Worm (Caenorhabditis elegans) whole organism, L1 larva: ENCODE measurements around the gene ceh-23.

ENCODE experiments used
- C04F5.9 ChIP-seq: sonication (generic microtip); optimal IDR thresholded peaks from 2 replicates; lab custom pipeline; 2016; ENCODE audit warnings: missing genetic modification characterization, missing compliant biosample characterization
- aha-1 ChIP-seq: fragments of 150-350 bp; optimal IDR thresholded peaks from 2 replicates; lab custom pipeline; 2014; ENCODE audit warnings: missing biosample characterization, missing genetic modification characterization
- alr-1 ChIP-seq: fragments of 200-800 bp; sonication (Bioruptor generic); optimal IDR thresholded peaks from 2 replicates; lab custom pipeline; 2018; ENCODE audit warnings: borderline replicate concordance, mild to moderate bottlenecking, missing genetic modification characterization, missing compliant biosample characterization
- ama-1 ChIP-seq: fragments of 150-350 bp; optimal IDR thresholded peaks from 2 replicates; lab custom pipeline; 2014
- ceh-8 ChIP-seq: fragments of 200-800 bp; sonication (Bioruptor generic); optimal IDR thresholded peaks from 2 replicates; lab custom pipeline; 2018; ENCODE audit warnings: mild to moderate bottlenecking, missing genetic modification characterization, moderate library complexity, missing compliant biosample characterization
- ceh-88 ChIP-seq: fragments of 200-800 bp; sonication (Bioruptor generic); IDR thresholded peaks from 2 replicates; pipeline ENCODE4 v1.3.6; 2022; ENCODE audit warnings: missing genetic modification characterization, missing compliant biosample characterization
- ceh-90 ChIP-seq: sonication (generic microtip); optimal IDR thresholded peaks from 2 replicates; lab custom pipeline; 2016; ENCODE audit warnings: missing genetic modification characterization, missing compliant biosample characterization
- ces-1 ChIP-seq: fragments of 150-350 bp; optimal IDR thresholded peaks from 2 replicates; lab custom pipeline; 2014; ENCODE audit warnings: missing biosample characterization, missing genetic modification reagents, missing genetic modification characterization
- dpl-1 ChIP-seq, 3 experiments: fragments of 150-350 bp in 2 of 3; sonication (generic microtip) in 1 of 3; optimal IDR thresholded peaks; 2 replicates each; lab custom pipeline; 2014 to 2017; ENCODE audit warnings: missing biosample characterization in 3 of 3, missing genetic modification characterization in 3 of 3, missing genetic modification reagents in 3 of 3
- dsc-1 ChIP-seq: sonication (generic microtip); optimal IDR thresholded peaks from 2 replicates; lab custom pipeline; 2016; ENCODE audit warnings: mild to moderate bottlenecking, missing genetic modification characterization, missing compliant biosample characterization
- efl-1 ChIP-seq, 4 experiments: fragments of 150-350 bp; optimal IDR thresholded peaks in 3 of 4; peaks in 1 of 4; 1 replicate in 1 of 4; 2 replicates in 3 of 4; lab custom pipeline; 2014; ENCODE audit warnings: missing biosample characterization in 2 of 4, missing genetic modification characterization in 2 of 4, missing genetic modification reagents in 2 of 4
- efl-3 ChIP-seq: fragments of 200-800 bp; sonication (Bioruptor generic); optimal IDR thresholded peaks from 2 replicates; lab custom pipeline; 2018; ENCODE audit warnings: mild to moderate bottlenecking, missing genetic modification characterization, missing compliant biosample characterization
- egl-13 ChIP-seq: sonication (generic microtip); optimal IDR thresholded peaks from 2 replicates; lab custom pipeline; 2016; ENCODE audit warnings: missing genotype, missing genetic modification reagents, missing genetic modification characterization, missing compliant biosample characterization
- egl-27 ChIP-seq, 2 experiments: fragments of 150-350 bp in 1 of 2; sonication (generic microtip); optimal IDR thresholded peaks; 3 replicates each; lab custom pipeline; 2017 to 2018; ENCODE audit warnings: missing biosample characterization in 2 of 2, missing genetic modification characterization in 2 of 2, missing genetic modification reagents in 2 of 2
- elt-3 ChIP-seq, 6 experiments: fragments of 150-350 bp in 1 of 6; sonication (generic microtip); optimal IDR thresholded peaks; 2 replicates each; lab custom pipeline; 2017 to 2018; ENCODE audit warnings: missing biosample characterization in 6 of 6, missing genetic modification characterization in 6 of 6, inconsistent platforms in 1 of 6
- ets-5 ChIP-seq: fragments of 200-800 bp; sonication (Bioruptor generic); IDR thresholded peaks from 2 replicates; pipeline ENCODE4 v1.3.6; 2022; ENCODE audit warnings: missing genetic modification characterization, missing compliant biosample characterization
- fkh-10 ChIP-seq: sonication (generic microtip); optimal IDR thresholded peaks from 2 replicates; lab custom pipeline; 2017; ENCODE audit warnings: missing biosample characterization, missing genetic modification reagents, missing genetic modification characterization
- fkh-4 ChIP-seq: sonication (generic microtip); optimal IDR thresholded peaks from 2 replicates; lab custom pipeline; 2016; ENCODE audit warnings: missing compliant biosample characterization, missing genetic modification characterization, borderline replicate concordance
- fkh-8 ChIP-seq: sonication (generic microtip); optimal IDR thresholded peaks from 2 replicates; lab custom pipeline; 2016; ENCODE audit warnings: mild to moderate bottlenecking, missing genetic modification characterization, missing compliant biosample characterization
- fos-1 ChIP-seq: fragments of 150-350 bp; optimal IDR thresholded peaks from 2 replicates; lab custom pipeline; 2014; ENCODE audit warnings: missing biosample characterization, missing genetic modification characterization
- grh-1 ChIP-seq: fragments of 200-800 bp; sonication (Bioruptor generic); IDR thresholded peaks from 2 replicates; pipeline ENCODE4 v1.3.6; 2022; ENCODE audit warnings: missing genetic modification reagents, missing genetic modification characterization, missing compliant biosample characterization
- hlh-4 ChIP-seq: sonication (generic microtip); optimal IDR thresholded peaks from 2 replicates; lab custom pipeline; 2016; ENCODE audit warnings: mild to moderate bottlenecking, missing genetic modification characterization, missing compliant biosample characterization
- hpl-2 ChIP-seq: fragments of 150-350 bp; optimal IDR thresholded peaks from 2 replicates; lab custom pipeline; 2014; ENCODE audit warnings: missing biosample characterization, missing genetic modification reagents, missing genetic modification characterization
- isw-1 ChIP-seq: fragments of 200-800 bp; sonication (Bioruptor generic); IDR thresholded peaks from 2 replicates; pipeline ENCODE4 v1.3.6; 2022; ENCODE audit warnings: missing genetic modification characterization, missing compliant biosample characterization
- lin-13 ChIP-seq: fragments of 150-350 bp; optimal IDR thresholded peaks from 2 replicates; lab custom pipeline; 2014; ENCODE audit warnings: missing biosample characterization, missing genetic modification reagents, missing genetic modification characterization
- lin-14 ChIP-seq: fragments of 200-800 bp; sonication (Bioruptor generic); optimal IDR thresholded peaks from 2 replicates; lab custom pipeline; 2018; ENCODE audit warnings: mild to moderate bottlenecking, missing genetic modification characterization, moderate library complexity, missing compliant biosample characterization
- lin-15B ChIP-seq: fragments of 150-350 bp; sonication (generic microtip); optimal IDR thresholded peaks from 3 replicates; lab custom pipeline; 2014; ENCODE audit warnings: missing biosample characterization, missing genetic modification characterization
- lin-39 ChIP-seq: fragments of 150-350 bp; optimal IDR thresholded peaks from 2 replicates; lab custom pipeline; 2014; ENCODE audit warnings: missing biosample characterization, missing genetic modification reagents, missing genetic modification characterization
- mdl-1 ChIP-seq, 2 experiments: fragments of 150-350 bp; optimal IDR thresholded peaks; 2 replicates each; lab custom pipeline; 2014 to 2017; ENCODE audit warnings: missing biosample characterization in 2 of 2, missing genetic modification characterization in 2 of 2, inconsistent platforms in 1 of 2
- mep-1 ChIP-seq: fragments of 150-350 bp; optimal IDR thresholded peaks from 2 replicates; lab custom pipeline; 2014; ENCODE audit warnings: missing biosample characterization, missing genetic modification characterization
- nhr-12 ChIP-seq: sonication (generic microtip); optimal IDR thresholded peaks from 2 replicates; lab custom pipeline; 2017; ENCODE audit warnings: missing biosample characterization, missing genetic modification characterization
- nhr-19 ChIP-seq: fragments of 200-800 bp; sonication (Bioruptor generic); conservative IDR thresholded peaks from 2 replicates; pipeline ENCODE4 v1.3.6; 2022; ENCODE audit warnings: missing genetic modification characterization, missing compliant biosample characterization
- nhr-20 ChIP-seq: sonication (generic microtip); optimal IDR thresholded peaks from 2 replicates; lab custom pipeline; 2016; ENCODE audit warnings: mild to moderate bottlenecking, missing genetic modification characterization, missing compliant biosample characterization
- nhr-28 ChIP-seq: fragments of 150-350 bp; optimal IDR thresholded peaks from 2 replicates; lab custom pipeline; 2014; ENCODE audit warnings: missing biosample characterization, missing genetic modification characterization
- nhr-77 ChIP-seq: fragments of 150-350 bp; optimal IDR thresholded peaks from 2 replicates; lab custom pipeline; 2014; ENCODE audit warnings: missing biosample characterization, missing genetic modification characterization
- nhr-85 ChIP-seq: sonication (generic microtip); peaks from one replicate; lab custom pipeline; 2016; ENCODE audit warnings: missing genetic modification characterization, inconsistent platforms, missing compliant biosample characterization
- pax-3 ChIP-seq: fragments of 200-800 bp; sonication (Bioruptor generic); optimal IDR thresholded peaks from 2 replicates; lab custom pipeline; 2018; ENCODE audit warnings: mild to moderate bottlenecking, missing genetic modification characterization, moderate library complexity, missing compliant biosample characterization
- rnt-1 ChIP-seq: sonication (generic microtip); optimal IDR thresholded peaks from 2 replicates; lab custom pipeline; 2016; ENCODE audit warnings: mild to moderate bottlenecking, missing genetic modification characterization, moderate library complexity, missing compliant biosample characterization
- skn-1 ChIP-seq: fragments of 150-350 bp; optimal IDR thresholded peaks from 2 replicates; lab custom pipeline; 2014; ENCODE audit warnings: missing biosample characterization, missing genetic modification characterization
- snu-23 ChIP-seq: sonication (generic microtip); optimal IDR thresholded peaks from 2 replicates; lab custom pipeline; 2016; ENCODE audit warnings: missing genetic modification characterization, missing compliant biosample characterization
- sox-4 ChIP-seq: sonication (generic microtip); optimal IDR thresholded peaks from 2 replicates; lab custom pipeline; 2016; ENCODE audit warnings: missing genetic modification characterization, missing compliant biosample characterization
- sup-37 ChIP-seq: fragments of 200-800 bp; sonication (Bioruptor generic); optimal IDR thresholded peaks from 2 replicates; lab custom pipeline; 2018; ENCODE audit warnings: mild to moderate bottlenecking, missing genetic modification characterization, missing compliant biosample characterization
- tbx-2 ChIP-seq: sonication (generic microtip); optimal IDR thresholded peaks from 2 replicates; lab custom pipeline; 2016; ENCODE audit warnings: missing genetic modification characterization, missing compliant biosample characterization
- unc-130 ChIP-seq: fragments of 150-350 bp; optimal IDR thresholded peaks from 2 replicates; lab custom pipeline; 2017; ENCODE audit warnings: missing biosample characterization, missing genetic modification characterization, inconsistent platforms
- unc-30 ChIP-seq: sonication (generic microtip); optimal IDR thresholded peaks from 2 replicates; lab custom pipeline; 2017; ENCODE audit warnings: missing biosample characterization, missing genetic modification characterization
- unc-62 ChIP-seq: fragments of 150-350 bp; optimal IDR thresholded peaks from 2 replicates; lab custom pipeline; 2014; ENCODE audit warnings: missing biosample characterization, missing genetic modification reagents, missing genetic modification characterization
- unc-98 ChIP-seq: fragments of 200-800 bp; sonication (Bioruptor generic); IDR thresholded peaks from 2 replicates; pipeline ENCODE4 v1.3.6; 2022; ENCODE audit warnings: missing genetic modification characterization, missing compliant biosample characterization
- xbp-1 ChIP-seq: sonication (generic microtip); optimal IDR thresholded peaks from 2 replicates; lab custom pipeline; 2016; ENCODE audit warnings: missing genetic modification characterization, missing compliant biosample characterization
- ztf-11 ChIP-seq, 2 experiments: sonication (generic microtip); optimal IDR thresholded peaks; 2 replicates each; lab custom pipeline; 2016 to 2017; ENCODE audit warnings: missing genetic modification characterization in 2 of 2, missing biosample characterization in 1 of 2, missing compliant biosample characterization in 1 of 2
- ztf-4 ChIP-seq: fragments of 150-350 bp; optimal IDR thresholded peaks from 2 replicates; lab custom pipeline; 2014; ENCODE audit warnings: missing biosample characterization, missing genetic modification characterization

The ceh-23 gene

DNA sequence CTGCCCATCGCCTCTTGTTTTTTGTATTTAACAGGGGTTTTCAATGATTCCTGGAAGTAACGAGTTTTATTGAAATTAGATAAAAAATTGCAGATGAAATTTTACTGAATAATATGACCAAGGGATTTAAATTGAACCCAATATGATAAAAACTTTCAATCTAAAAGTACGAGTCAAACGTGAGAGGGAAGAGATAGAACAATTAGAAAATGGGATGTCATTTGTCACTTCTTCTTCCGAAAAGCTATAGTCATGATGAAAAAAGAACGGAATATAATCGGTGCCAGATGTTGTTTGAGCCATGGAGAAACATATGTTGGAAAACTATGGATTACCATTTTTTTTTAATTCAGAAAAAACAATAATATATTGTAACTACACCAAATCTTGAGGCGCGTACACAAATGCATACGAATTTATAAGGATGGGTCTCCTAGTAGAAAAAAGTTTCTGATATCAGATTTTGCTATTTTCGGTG, 39.5 kb downstream of the ceh-23 start, which contains the start of gene sup-18:
TSS of gene sup-18 (minus strand) at position 51 of the 478 bp plus-strand sequence.
- peak; percentile 87 for TF ChIP-seq dsc-1 (tag; lab: Kevin White, UChicago)
- no peak for TF ChIP-seq fkh-8 (tag; lab: Kevin White, UChicago)
- TF ChIP-seq skn-1 (tag; lab: Kevin White, UChicago): no peak
- TF ChIP-seq fkh-4 (tag; lab: Kevin White, UChicago): peak; percentile 59
- TF ChIP-seq unc-130: no peak

DNA sequence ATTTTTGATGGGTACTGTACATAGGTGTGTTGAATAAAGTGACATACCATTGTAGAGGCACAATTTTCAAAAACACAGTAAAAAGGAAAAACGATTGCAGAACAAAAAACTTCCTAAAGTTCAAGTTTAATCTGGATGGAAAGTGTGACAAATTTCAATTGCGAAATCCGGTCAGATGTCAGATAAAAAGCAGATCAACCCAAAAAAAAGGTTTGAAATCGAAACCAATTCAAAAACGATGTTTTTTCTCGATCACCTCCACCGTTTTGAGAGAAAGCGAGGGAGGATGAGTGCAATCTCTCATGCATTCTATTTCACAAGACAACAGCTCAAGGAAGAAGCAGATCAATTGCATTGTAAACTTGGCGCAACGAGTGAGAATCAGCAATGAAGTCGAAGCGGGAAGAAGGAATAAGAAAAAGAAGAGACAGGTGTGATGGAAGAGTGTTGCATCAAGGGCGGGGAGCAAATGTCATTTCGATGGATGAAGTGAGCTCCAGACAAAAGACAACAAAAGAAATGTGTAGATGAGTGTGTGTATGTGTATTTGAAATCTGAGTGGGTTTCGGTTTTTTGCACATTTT, 40.8 kb downstream of the ceh-23 start:
- no peak for TF ChIP-seq elt-3 (tag; optimal IDR thresholded peaks at IDR 0.05; lab: Kevin White, UChicago)
- TF ChIP-seq efl-1 (optimal IDR thresholded peaks at IDR 0.05; lab: Kevin White, UChicago): no peak
- TF ChIP-seq efl-1 (GFP tag; optimal IDR thresholded peaks at IDR 0.05 in 1 of 2; lab: Kevin White, UChicago): peak in 1 of 2 experiments; percentile 61
- TF ChIP-seq mdl-1 (tag; optimal IDR thresholded peaks at IDR 0.05; lab: Kevin White, UChicago): no peak
- no peak for TF ChIP-seq pax-3
- TF ChIP-seq nhr-19: peak; percentile 10; the same call in 1 of the 2 replicates
- no peak for TF ChIP-seq ceh-8 (GFP tag; lab: Kevin White, UChicago)
- peak; percentile 53 for TF ChIP-seq rnt-1 (tag; lab: Kevin White, UChicago)
- TF ChIP-seq ama-1 (lab: Kevin White, UChicago): no peak
- no peak for TF ChIP-seq grh-1 (GFP tag; lab: Robert Waterston, UW)
- TF ChIP-seq aha-1: no peak
- no peak for TF ChIP-seq dpl-1 (GFP tag; optimal IDR thresholded peaks at IDR 0.05; lab: Kevin White, UChicago)
- no peak for TF ChIP-seq alr-1 (tag; lab: Kevin White, UChicago)
- no peak for TF ChIP-seq nhr-85 (tag; lab: Kevin White, UChicago)
- TF ChIP-seq egl-13 (tag; lab: Kevin White, UChicago): no peak
- TF ChIP-seq xbp-1 (tag; lab: Kevin White, UChicago): no peak
- TF ChIP-seq sox-4 (tag; lab: Kevin White, UChicago): no peak
- TF ChIP-seq sup-37 (GFP tag; lab: Kevin White, UChicago): no peak
- no peak for TF ChIP-seq tbx-2 (tag; lab: Kevin White, UChicago)
- TF ChIP-seq nhr-12: no peak
- peak; percentile 21 for TF ChIP-seq unc-130
- TF ChIP-seq isw-1 (GFP tag; lab: Robert Waterston, UW): no peak
- no peak for TF ChIP-seq unc-98 (GFP tag; lab: Robert Waterston, UW)
- no peak for TF ChIP-seq unc-30
- TF ChIP-seq unc-62 (GFP tag; lab: Kevin White, UChicago): no peak
- TF ChIP-seq mep-1 (tag; lab: Kevin White, UChicago): no peak
- TF ChIP-seq egl-27 (tag; optimal IDR thresholded peaks at IDR 0.05; lab: Kevin White, UChicago): no peak
- no peak for TF ChIP-seq fos-1 (tag; lab: Kevin White, UChicago)
- TF ChIP-seq lin-13 (GFP tag; lab: Kevin White, UChicago): no peak
- no peak for TF ChIP-seq nhr-28 (tag; lab: Kevin White, UChicago)
- TF ChIP-seq ces-1 (GFP tag; lab: Kevin White, UChicago): no peak
- TF ChIP-seq snu-23: peak; percentile 20
- TF ChIP-seq nhr-20 (tag; lab: Kevin White, UChicago): peak; percentile 27
- no peak for TF ChIP-seq nhr-77 (tag; lab: Kevin White, UChicago)
- TF ChIP-seq ceh-90 (tag; lab: Kevin White, UChicago): no peak
- TF ChIP-seq lin-14 (GFP tag; lab: Kevin White, UChicago): peak; percentile 78
- no peak for TF ChIP-seq hpl-2 (GFP tag; lab: Kevin White, UChicago)
- no peak for TF ChIP-seq hlh-4 (tag; lab: Kevin White, UChicago)
- no peak for TF ChIP-seq efl-3 (GFP tag; lab: Kevin White, UChicago)
- TF ChIP-seq ceh-88 (GFP tag; lab: Robert Waterston, UW): no peak
- no peak for TF ChIP-seq ets-5
- TF ChIP-seq ztf-11 (tag; optimal IDR thresholded peaks at IDR 0.05; lab: Kevin White, UChicago): no peak
- peak; percentile 50 for TF ChIP-seq dsc-1 (tag; lab: Kevin White, UChicago)
- no peak for TF ChIP-seq fkh-10 (GFP tag; lab: Kevin White, UChicago)
- TF ChIP-seq C04F5.9: no peak
- no peak for TF ChIP-seq lin-39 (tag; lab: Kevin White, UChicago)
- no peak for TF ChIP-seq lin-15B (tag; lab: Kevin White, UChicago)
- no peak for TF ChIP-seq ztf-4
